Worm (Caenorhabditis elegans) whole organism, late embryonic: ENCODE measurements around the gene fahd-1.

ENCODE experiments used
- C38D4.7 ChIP-seq: fragments of 200-800 bp; sonication (Bioruptor generic); optimal IDR thresholded peaks from 2 replicates; lab custom pipeline; 2018; ENCODE audit warnings: mild to moderate bottlenecking, missing genetic modification characterization, moderate library complexity, missing compliant biosample characterization
- K02D7.2 ChIP-seq: sonication (generic microtip); optimal IDR thresholded peaks from 2 replicates; lab custom pipeline; 2017; ENCODE audit warnings: mild to moderate bottlenecking, missing genetic modification characterization, missing compliant biosample characterization
- Y22D7AL.16 ChIP-seq: sonication (generic microtip); optimal IDR thresholded peaks from 2 replicates; lab custom pipeline; 2016; ENCODE audit warnings: missing genetic modification characterization, missing compliant biosample characterization
- ahr-1 ChIP-seq: sonication (generic microtip); optimal IDR thresholded peaks from 2 replicates; lab custom pipeline; 2016; ENCODE audit warnings: missing genetic modification characterization, missing compliant biosample characterization
- ama-1 ChIP-seq: fragments of 150-350 bp; optimal IDR thresholded peaks from 2 replicates; lab custom pipeline; 2014
- ceh-14 ChIP-seq: sonication (generic microtip); optimal IDR thresholded peaks from 2 replicates; lab custom pipeline; 2016; ENCODE audit warnings: missing genotype, missing genetic modification characterization, missing compliant biosample characterization
- ceh-18 ChIP-seq: sonication (generic microtip); optimal IDR thresholded peaks from 2 replicates; lab custom pipeline; 2016; ENCODE audit warnings: missing genetic modification characterization, missing compliant biosample characterization
- ceh-19 ChIP-seq: fragments of 200-800 bp; sonication (Bioruptor generic); optimal IDR thresholded peaks from 2 replicates; lab custom pipeline; 2018; ENCODE audit warnings: mild to moderate bottlenecking, missing genetic modification characterization, missing compliant biosample characterization
- ceh-2 ChIP-seq: sonication (generic microtip); optimal IDR thresholded peaks from 2 replicates; lab custom pipeline; 2016; ENCODE audit warnings: missing genotype, missing genetic modification characterization, missing compliant biosample characterization
- ceh-22 ChIP-seq: sonication (generic microtip); optimal IDR thresholded peaks from 2 replicates; lab custom pipeline; 2017; ENCODE audit warnings: missing biosample characterization, missing genetic modification characterization
- ceh-24 ChIP-seq: sonication (generic microtip); optimal IDR thresholded peaks from 2 replicates; lab custom pipeline; 2016; ENCODE audit warnings: mild to moderate bottlenecking, missing genetic modification characterization, missing compliant biosample characterization
- ceh-30 ChIP-seq: fragments of 150-350 bp; optimal IDR thresholded peaks from 2 replicates; lab custom pipeline; 2014; ENCODE audit warnings: missing biosample characterization, missing genetic modification characterization
- ceh-31 ChIP-seq: sonication (generic microtip); optimal IDR thresholded peaks from 2 replicates; lab custom pipeline; 2016; ENCODE audit warnings: missing genetic modification characterization, missing compliant biosample characterization
- ceh-45 ChIP-seq: fragments of 200-800 bp; sonication (Bioruptor generic); IDR thresholded peaks from 2 replicates; pipeline ENCODE4 v1.3.6; 2022; ENCODE audit warnings: missing genetic modification reagents, missing genetic modification characterization, missing compliant biosample characterization
- ceh-48 ChIP-seq: sonication (generic microtip); optimal IDR thresholded peaks from 2 replicates; lab custom pipeline; 2016; ENCODE audit warnings: missing genetic modification characterization, inconsistent platforms, missing compliant biosample characterization
- ceh-6 ChIP-seq: fragments of 200-800 bp; sonication (Bioruptor generic); optimal IDR thresholded peaks from 2 replicates; lab custom pipeline; 2018; ENCODE audit warnings: mild to moderate bottlenecking, missing genetic modification characterization, missing compliant biosample characterization
- ceh-9 ChIP-seq: sonication (generic microtip); optimal IDR thresholded peaks from 2 replicates; lab custom pipeline; 2016; ENCODE audit warnings: mild to moderate bottlenecking, missing genetic modification characterization, inconsistent platforms, missing compliant biosample characterization
- che-1 ChIP-seq: sonication (generic microtip); optimal IDR thresholded peaks from 2 replicates; lab custom pipeline; 2016; ENCODE audit warnings: mild to moderate bottlenecking, missing genetic modification characterization, missing compliant biosample characterization
- dmd-4 ChIP-seq: sonication (generic microtip); optimal IDR thresholded peaks from 2 replicates; lab custom pipeline; 2016; ENCODE audit warnings: borderline replicate concordance, missing genetic modification characterization, missing compliant biosample characterization
- dve-1 ChIP-seq: sonication (generic microtip); optimal IDR thresholded peaks from 2 replicates; lab custom pipeline; 2017; ENCODE audit warnings: antibody characterized with exemption, mild to moderate bottlenecking, missing genetic modification characterization, missing compliant biosample characterization
- elt-4 ChIP-seq: sonication (generic microtip); optimal IDR thresholded peaks from 2 replicates; lab custom pipeline; 2016; ENCODE audit warnings: missing genetic modification characterization, missing compliant biosample characterization
- ets-4 ChIP-seq: sonication (generic microtip); optimal IDR thresholded peaks from 2 replicates; lab custom pipeline; 2016; ENCODE audit warnings: missing genetic modification characterization, missing compliant biosample characterization
- eyg-1 ChIP-seq: sonication (generic microtip); optimal IDR thresholded peaks from 2 replicates; lab custom pipeline; 2016; ENCODE audit warnings: missing genotype, missing genetic modification characterization, missing compliant biosample characterization
- gmeb-2 ChIP-seq: sonication (generic microtip); optimal IDR thresholded peaks from 2 replicates; lab custom pipeline; 2016; ENCODE audit warnings: missing genetic modification characterization, inconsistent platforms, missing compliant biosample characterization
- hlh-13 ChIP-seq: fragments of 200-800 bp; sonication (Bioruptor generic); optimal IDR thresholded peaks from 2 replicates; lab custom pipeline; 2018; ENCODE audit warnings: mild to moderate bottlenecking, missing genetic modification characterization, missing compliant biosample characterization
- hlh-15 ChIP-seq: sonication (generic microtip); optimal IDR thresholded peaks from 2 replicates; lab custom pipeline; 2016; ENCODE audit warnings: missing genetic modification characterization, missing compliant biosample characterization
- hlh-30 ChIP-seq: sonication (generic microtip); optimal IDR thresholded peaks from 2 replicates; lab custom pipeline; 2017; ENCODE audit warnings: antibody characterized with exemption, missing genetic modification characterization, missing compliant biosample characterization; ENCODE audit not compliant: insufficient read depth
- hlh-8 ChIP-seq: sonication (generic microtip); optimal IDR thresholded peaks from 2 replicates; lab custom pipeline; 2016; ENCODE audit warnings: missing genotype, missing genetic modification characterization, missing compliant biosample characterization
- lim-6 ChIP-seq: sonication (generic microtip); optimal IDR thresholded peaks from 2 replicates; lab custom pipeline; 2016; ENCODE audit warnings: missing genetic modification characterization, missing compliant biosample characterization
- lin-11 ChIP-seq: fragments of 200-800 bp; sonication (Bioruptor generic); optimal IDR thresholded peaks from 2 replicates; lab custom pipeline; 2018; ENCODE audit warnings: mild to moderate bottlenecking, missing genetic modification characterization, missing compliant biosample characterization
- madf-2 ChIP-seq: sonication (generic microtip); optimal IDR thresholded peaks from 2 replicates; lab custom pipeline; 2017; ENCODE audit warnings: missing genetic modification characterization, missing compliant biosample characterization
- mec-3 ChIP-seq: sonication (generic microtip); optimal IDR thresholded peaks from 2 replicates; lab custom pipeline; 2016; ENCODE audit warnings: borderline replicate concordance, missing genetic modification characterization, missing compliant biosample characterization
- nfya-1 ChIP-seq: sonication (generic microtip); optimal IDR thresholded peaks from 2 replicates; lab custom pipeline; 2017; ENCODE audit warnings: missing genetic modification characterization, mild to moderate bottlenecking, missing compliant biosample characterization, antibody characterized with exemption, moderate library complexity
- nhr-232 ChIP-seq: sonication (generic microtip); optimal IDR thresholded peaks from 2 replicates; lab custom pipeline; 2016; ENCODE audit warnings: missing genetic modification characterization, missing compliant biosample characterization
- npax-4 ChIP-seq: sonication (generic microtip); optimal IDR thresholded peaks from 2 replicates; lab custom pipeline; 2016; ENCODE audit warnings: missing genetic modification characterization, missing compliant biosample characterization
- odd-2 ChIP-seq: sonication (generic microtip); optimal IDR thresholded peaks from 2 replicates; lab custom pipeline; 2017; ENCODE audit warnings: antibody characterized with exemption, mild to moderate bottlenecking, missing genetic modification characterization, missing compliant biosample characterization
- pax-1 ChIP-seq: fragments of 150-350 bp; optimal IDR thresholded peaks from 2 replicates; lab custom pipeline; 2014; ENCODE audit warnings: missing biosample characterization, missing genetic modification characterization
- pha-4 ChIP-seq: fragments of 150-350 bp; optimal IDR thresholded peaks from 2 replicates; lab custom pipeline; 2018; ENCODE audit warnings: missing biosample characterization, missing genetic modification reagents, missing genetic modification characterization
- pros-1 ChIP-seq: fragments of 150-350 bp; optimal IDR thresholded peaks from 2 replicates; lab custom pipeline; 2014; ENCODE audit warnings: missing biosample characterization, missing genetic modification reagents, missing genetic modification characterization
- ref-2 ChIP-seq: sonication (generic microtip); optimal IDR thresholded peaks from 2 replicates; lab custom pipeline; 2016; ENCODE audit warnings: missing genetic modification characterization, missing compliant biosample characterization
- sox-2 ChIP-seq: fragments of 200-800 bp; sonication (Bioruptor generic); IDR thresholded peaks from 2 replicates; pipeline ENCODE4 v1.3.6; 2022; ENCODE audit warnings: missing genetic modification reagents, missing genetic modification characterization, missing compliant biosample characterization
- sox-4 ChIP-seq: sonication (generic microtip); optimal IDR thresholded peaks from 2 replicates; lab custom pipeline; 2017; ENCODE audit warnings: mild to moderate bottlenecking, missing genetic modification characterization, inconsistent platforms, missing compliant biosample characterization
- tbx-2 ChIP-seq: sonication (generic microtip); optimal IDR thresholded peaks from 2 replicates; lab custom pipeline; 2016; ENCODE audit warnings: missing genetic modification characterization, missing compliant biosample characterization
- tbx-7 ChIP-seq: sonication (generic microtip); optimal IDR thresholded peaks from 2 replicates; lab custom pipeline; 2016; ENCODE audit warnings: missing genotype, missing genetic modification characterization, missing compliant biosample characterization
- ttx-3 ChIP-seq: sonication (generic microtip); optimal IDR thresholded peaks from 2 replicates; lab custom pipeline; 2016; ENCODE audit warnings: missing genetic modification reagents, missing genetic modification characterization, missing compliant biosample characterization
- unc-3 ChIP-seq, 2 experiments: fragments of 200-800 bp in 1 of 2; sonication (Bioruptor generic) in 1 of 2; sonication (generic microtip) in 1 of 2; conservative IDR thresholded peaks in 1 of 2; optimal IDR thresholded peaks in 1 of 2; 2 replicates each; pipeline versions ENCODE4 v1.3.6 to Lab custom; 2016 to 2022; ENCODE audit warnings: missing compliant biosample characterization in 2 of 2, missing genetic modification characterization in 2 of 2, missing genetic modification reagents in 1 of 2
- unc-42 ChIP-seq: sonication (generic microtip); optimal IDR thresholded peaks from 2 replicates; lab custom pipeline; 2016; ENCODE audit warnings: missing genotype, missing genetic modification characterization, missing compliant biosample characterization
- unc-55 ChIP-seq: sonication (generic microtip); optimal IDR thresholded peaks from 2 replicates; lab custom pipeline; 2017; ENCODE audit warnings: missing biosample characterization, missing genetic modification reagents, missing genetic modification characterization
- zip-5 ChIP-seq: sonication (generic microtip); optimal IDR thresholded peaks from 2 replicates; lab custom pipeline; 2016; ENCODE audit warnings: missing genetic modification characterization, missing compliant biosample characterization

The fahd-1 gene

DNA sequence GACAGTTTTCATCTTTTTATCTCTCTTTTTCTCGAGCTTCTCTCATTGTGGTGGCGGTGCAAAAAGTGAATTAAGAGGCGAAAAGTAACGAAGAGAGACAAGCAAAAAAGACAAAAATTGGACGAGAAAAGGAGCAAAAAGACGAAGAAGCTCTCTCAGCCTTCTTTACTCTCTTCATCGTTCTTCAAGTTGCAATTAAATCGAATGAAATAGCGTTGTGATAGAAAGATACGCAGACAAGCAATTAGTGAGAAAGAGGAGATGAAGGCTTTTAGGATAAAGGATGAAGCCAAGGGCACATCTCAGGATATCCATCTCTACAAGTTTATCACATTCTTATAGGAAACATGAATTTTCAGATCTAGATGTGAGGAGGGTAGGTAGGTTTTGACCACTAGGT lies 43.9 kb upstream of the fahd-1 start:
- TF ChIP-seq ceh-6 (GFP tag; lab: Kevin White, UChicago) (no peak), nfya-1 (tag; lab: Kevin White, UChicago) (peak; percentile 6), unc-42 (tag; lab: Kevin White, UChicago) (peak; percentile 27)

DNA sequence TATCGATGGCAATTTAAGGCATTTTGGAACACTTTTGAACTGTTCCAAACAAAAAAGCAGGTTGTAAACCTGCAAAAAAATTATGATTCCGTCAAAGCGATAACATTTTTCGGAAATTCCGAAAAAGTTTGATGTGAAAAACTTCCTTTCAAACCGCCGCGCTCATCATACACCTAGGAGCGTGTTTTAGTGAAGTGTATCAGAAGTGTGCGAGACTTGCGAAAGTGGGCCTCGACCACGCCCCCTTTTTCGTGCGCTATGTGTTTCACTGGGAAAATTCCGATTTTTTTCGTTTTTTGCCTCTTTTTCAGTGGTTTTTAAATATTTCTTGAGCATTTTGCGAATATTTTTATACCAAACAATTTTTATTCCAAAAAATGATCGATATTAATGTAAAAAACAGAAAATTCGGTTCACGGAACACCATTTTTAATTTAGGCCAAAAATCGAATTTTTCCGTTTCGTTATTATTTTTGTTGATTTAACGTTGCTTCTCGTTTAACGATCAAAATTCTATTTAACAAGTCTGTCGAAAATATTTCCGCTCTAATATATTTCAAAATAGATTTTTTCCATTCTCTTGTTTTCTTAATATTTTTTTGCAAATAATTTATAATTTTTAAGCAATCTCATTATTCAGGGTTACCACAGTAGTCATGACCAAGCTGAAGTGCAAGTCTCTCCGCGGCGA lies 37.4 kb upstream of the fahd-1 start, which contains the start of gene rpl-35:
Gene rpl-35 (plus strand): TSS at position 641 of the 691 bp plus-strand sequence.
- TF ChIP-seq nhr-232 (tag; lab: Kevin White, UChicago) (no peak), zip-5 (peak; percentile 49), gmeb-2 (tag; lab: Kevin White, UChicago) (peak; percentile 78), ceh-14 (tag; lab: Kevin White, UChicago) (peak; percentile 97), ttx-3 (tag; lab: Kevin White, UChicago) (peak; percentile 79), madf-2 (tag; lab: Kevin White, UChicago) (peak; percentile 92), ceh-31 (tag; lab: Kevin White, UChicago) (peak; percentile 98), che-1 (tag; lab: Kevin White, UChicago) (peak; percentile 62), ceh-9 (tag; lab: Kevin White, UChicago) (no peak), unc-55 (GFP tag; lab: Kevin White, UChicago) (peak; percentile 83), dve-1 (tag; lab: Kevin White, UChicago) (peak; percentile 97), K02D7.2 (peak; percentile 77), ref-2 (tag; lab: Kevin White, UChicago) (peak; percentile 99), tbx-2 (tag; lab: Kevin White, UChicago) (peak; percentile 98), ceh-2 (peak; percentile 81), lim-6 (peak; percentile 78), ets-4 (tag; lab: Kevin White, UChicago) (peak; percentile 84), hlh-30 (tag; lab: Kevin White, UChicago) (peak; percentile 88), mec-3 (tag; lab: Kevin White, UChicago) (no peak), dmd-4 (tag; lab: Kevin White, UChicago) (peak; percentile 68), ceh-30 (tag; lab: Kevin White, UChicago) (peak; percentile 55), unc-3 (GFP tag; conservative IDR thresholded peaks at IDR 0.05; lab: Robert Waterston, UW) (peak; percentile 84), unc-3 (tag; optimal IDR thresholded peaks at IDR 0.05; lab: Kevin White, UChicago) (peak; percentile 80), pros-1 (tag; lab: Kevin White, UChicago) (peak; percentile 91), hlh-8 (peak; percentile 87), ahr-1 (tag; lab: Kevin White, UChicago) (peak; percentile 79), C38D4.7 (GFP tag; lab: Kevin White, UChicago) (peak; percentile 38), ceh-48 (tag; lab: Kevin White, UChicago) (peak; percentile 83), nfya-1 (tag; lab: Kevin White, UChicago) (peak; percentile 99), eyg-1 (tag; lab: Kevin White, UChicago) (peak; percentile 30), ama-1 (lab: Kevin White, UChicago) (no peak), ceh-18 (tag; lab: Kevin White, UChicago) (peak; percentile 100), hlh-13 (no peak), pax-1 (peak; percentile 89), pha-4 (tag; lab: Kevin White, UChicago) (no peak), ceh-24 (tag; lab: Kevin White, UChicago) (peak; percentile 70), lin-11 (tag; lab: Kevin White, UChicago) (peak; percentile 53), hlh-15 (tag; lab: Kevin White, UChicago) (peak; percentile 30), tbx-7 (peak; percentile 75), ceh-22 (tag; lab: Kevin White, UChicago) (peak; percentile 84), Y22D7AL.16 (tag; lab: Kevin White, UChicago) (peak; percentile 42), odd-2 (no peak), ceh-45 (GFP tag; lab: Robert Waterston, UW) (peak; percentile 83), ceh-19 (GFP tag; lab: Kevin White, UChicago) (peak; percentile 79), sox-2 (GFP tag; lab: Robert Waterston, UW) (peak; percentile 84), elt-4 (tag; lab: Kevin White, UChicago) (no peak), npax-4 (no peak), sox-4 (tag; lab: Kevin White, UChicago) (peak; percentile 78)
